Worm (Caenorhabditis elegans) whole organism, L3 larva: ENCODE results near the gene gldi-3.

Source experiments
- R02D3.7 ChIP-seq: fragments of 150-350 bp; optimal IDR thresholded peaks from 2 replicates; lab custom pipeline; 2014; ENCODE audit warnings: missing biosample characterization, missing genetic modification characterization
- ZK546.5 ChIP-seq: sonication (generic microtip); optimal IDR thresholded peaks from 2 replicates; lab custom pipeline; 2017; ENCODE audit warnings: missing biosample characterization, missing genetic modification characterization
- ama-1 ChIP-seq: fragments of 150-350 bp; optimal IDR thresholded peaks from 2 replicates; lab custom pipeline; 2018
- ceh-16 ChIP-seq: sonication (generic microtip); optimal IDR thresholded peaks from 2 replicates; lab custom pipeline; 2017; ENCODE audit warnings: missing biosample characterization, missing genetic modification characterization
- ceh-28 ChIP-seq: fragments of 150-350 bp; optimal IDR thresholded peaks from 2 replicates; lab custom pipeline; 2014; ENCODE audit warnings: missing biosample characterization, missing genetic modification reagents, missing genetic modification characterization
- egl-5 ChIP-seq: fragments of 150-350 bp; optimal IDR thresholded peaks from 2 replicates; lab custom pipeline; 2017; ENCODE audit warnings: missing biosample characterization, missing genetic modification reagents, missing genetic modification characterization, inconsistent platforms
- elt-1 ChIP-seq: fragments of 150-350 bp; optimal IDR thresholded peaks from 2 replicates; lab custom pipeline; 2014; ENCODE audit warnings: missing biosample characterization, missing genetic modification characterization
- elt-2 ChIP-seq: sonication (generic microtip); optimal IDR thresholded peaks from 2 replicates; lab custom pipeline; 2016; ENCODE audit warnings: missing genetic modification reagents, mild to moderate bottlenecking, missing genetic modification characterization, missing compliant biosample characterization
- elt-3 ChIP-seq, 3 experiments: fragments of 150-350 bp in 1 of 3; sonication (generic microtip) in 2 of 3; optimal IDR thresholded peaks; 2 replicates in 2 of 3; 4 replicates in 1 of 3; lab custom pipeline; 2014 to 2017; ENCODE audit warnings: missing biosample characterization in 3 of 3, missing genetic modification characterization in 3 of 3
- eor-1 ChIP-seq, 2 experiments: fragments of 150-350 bp; optimal IDR thresholded peaks; 2 replicates each; lab custom pipeline; 2014 to 2018; ENCODE audit warnings: missing biosample characterization in 2 of 2, missing genetic modification characterization in 2 of 2
- fkh-10 ChIP-seq: sonication (generic microtip); optimal IDR thresholded peaks from 2 replicates; lab custom pipeline; 2017; ENCODE audit warnings: missing biosample characterization, missing genetic modification reagents, missing genetic modification characterization
- fos-1 ChIP-seq: fragments of 150-350 bp; optimal IDR thresholded peaks from 2 replicates; lab custom pipeline; 2014; ENCODE audit warnings: missing biosample characterization, missing genetic modification characterization
- hmg-11 ChIP-seq: sonication (generic microtip); optimal IDR thresholded peaks from 2 replicates; lab custom pipeline; 2016; ENCODE audit warnings: missing genetic modification characterization, missing compliant biosample characterization
- jun-1 ChIP-seq: fragments of 150-350 bp; optimal IDR thresholded peaks from 2 replicates; lab custom pipeline; 2014; ENCODE audit warnings: missing biosample characterization, missing genetic modification reagents, missing genetic modification characterization
- lin-15B ChIP-seq: fragments of 150-350 bp; optimal IDR thresholded peaks from 2 replicates; lab custom pipeline; 2014; ENCODE audit warnings: missing biosample characterization, missing genetic modification characterization
- lin-39 ChIP-seq: fragments of 150-350 bp; optimal IDR thresholded peaks from 2 replicates; lab custom pipeline; 2018; ENCODE audit warnings: missing biosample characterization, missing genetic modification reagents, missing genetic modification characterization
- lsy-12 ChIP-seq: sonication (generic microtip); optimal IDR thresholded peaks from 2 replicates; lab custom pipeline; 2016; ENCODE audit warnings: mild to moderate bottlenecking, missing genetic modification characterization, missing compliant biosample characterization
- mdl-1 ChIP-seq: fragments of 150-350 bp; optimal IDR thresholded peaks from 2 replicates; lab custom pipeline; 2014; ENCODE audit warnings: missing biosample characterization, missing genetic modification characterization
- mml-1 ChIP-seq: fragments of 150-350 bp; sonication (generic microtip); optimal IDR thresholded peaks from 3 replicates; lab custom pipeline; 2014; ENCODE audit warnings: missing biosample characterization, missing genetic modification characterization
- nfya-1 ChIP-seq: sonication (generic microtip); optimal IDR thresholded peaks from 2 replicates; lab custom pipeline; 2017; ENCODE audit warnings: missing genetic modification characterization, mild to moderate bottlenecking, missing compliant biosample characterization, antibody characterized with exemption, moderate library complexity; ENCODE audit not compliant: insufficient read depth
- nhr-12 ChIP-seq: fragments of 150-350 bp; optimal IDR thresholded peaks from 2 replicates; lab custom pipeline; 2014; ENCODE audit warnings: missing biosample characterization, missing genetic modification characterization
- nhr-237 ChIP-seq: fragments of 150-350 bp; optimal IDR thresholded peaks from 2 replicates; lab custom pipeline; 2014; ENCODE audit warnings: missing biosample characterization, missing genetic modification characterization
- nhr-28 ChIP-seq: fragments of 150-350 bp; optimal IDR thresholded peaks from 2 replicates; lab custom pipeline; 2014; ENCODE audit warnings: missing biosample characterization, missing genetic modification characterization
- nhr-43 ChIP-seq: sonication (generic microtip); optimal IDR thresholded peaks from 2 replicates; lab custom pipeline; 2016; ENCODE audit warnings: mild to moderate bottlenecking, missing genetic modification characterization, missing compliant biosample characterization; ENCODE audit not compliant: poor library complexity, severe bottlenecking
- nhr-67 ChIP-seq: fragments of 150-350 bp; optimal IDR thresholded peaks from 2 replicates; lab custom pipeline; 2014; ENCODE audit warnings: missing biosample characterization, missing genetic modification characterization
- nhr-77 ChIP-seq: fragments of 150-350 bp; optimal IDR thresholded peaks from 2 replicates; lab custom pipeline; 2014; ENCODE audit warnings: missing biosample characterization, missing genetic modification characterization
- pha-4 ChIP-seq: fragments of 150-350 bp; optimal IDR thresholded peaks from 2 replicates; lab custom pipeline; 2014; ENCODE audit warnings: missing biosample characterization, missing genetic modification reagents, missing genetic modification characterization
- pqm-1 ChIP-seq: fragments of 150-350 bp; optimal IDR thresholded peaks from 2 replicates; lab custom pipeline; 2017; ENCODE audit warnings: missing biosample characterization, missing genetic modification characterization, inconsistent platforms
- sea-2 ChIP-seq: fragments of 150-350 bp; sonication (generic microtip); optimal IDR thresholded peaks from 4 replicates; lab custom pipeline; 2014; ENCODE audit warnings: missing biosample characterization, missing genetic modification reagents, missing genetic modification characterization
- skn-1 ChIP-seq: fragments of 150-350 bp; optimal IDR thresholded peaks from 2 replicates; lab custom pipeline; 2014; ENCODE audit warnings: missing biosample characterization, missing genetic modification characterization
- snpc-4 ChIP-seq: fragments of 150-350 bp; optimal IDR thresholded peaks from 2 replicates; lab custom pipeline; 2014; ENCODE audit warnings: missing biosample characterization, missing genetic modification characterization
- tbx-2 ChIP-seq: sonication (generic microtip); optimal IDR thresholded peaks from 2 replicates; lab custom pipeline; 2016; ENCODE audit warnings: mild to moderate bottlenecking, missing genetic modification characterization, missing compliant biosample characterization
- unc-39 ChIP-seq: sonication (generic microtip); optimal IDR thresholded peaks from 4 replicates; lab custom pipeline; 2017; ENCODE audit warnings: missing biosample characterization, missing genetic modification characterization
- unc-62 ChIP-seq: fragments of 150-350 bp; sonication (generic microtip); optimal IDR thresholded peaks from 4 replicates; lab custom pipeline; 2014; ENCODE audit warnings: missing biosample characterization, missing genetic modification reagents, missing genetic modification characterization
- zag-1 ChIP-seq: fragments of 150-350 bp; optimal IDR thresholded peaks from 2 replicates; lab custom pipeline; 2014; ENCODE audit warnings: missing biosample characterization, missing genetic modification characterization
- ztf-11 ChIP-seq: fragments of 150-350 bp; optimal IDR thresholded peaks from 2 replicates; lab custom pipeline; 2014; ENCODE audit warnings: missing biosample characterization, missing genetic modification characterization
- ztf-4 ChIP-seq: fragments of 150-350 bp; optimal IDR thresholded peaks from 2 replicates; lab custom pipeline; 2014; ENCODE audit warnings: missing biosample characterization, missing genetic modification characterization

The gldi-3 gene

DNA sequence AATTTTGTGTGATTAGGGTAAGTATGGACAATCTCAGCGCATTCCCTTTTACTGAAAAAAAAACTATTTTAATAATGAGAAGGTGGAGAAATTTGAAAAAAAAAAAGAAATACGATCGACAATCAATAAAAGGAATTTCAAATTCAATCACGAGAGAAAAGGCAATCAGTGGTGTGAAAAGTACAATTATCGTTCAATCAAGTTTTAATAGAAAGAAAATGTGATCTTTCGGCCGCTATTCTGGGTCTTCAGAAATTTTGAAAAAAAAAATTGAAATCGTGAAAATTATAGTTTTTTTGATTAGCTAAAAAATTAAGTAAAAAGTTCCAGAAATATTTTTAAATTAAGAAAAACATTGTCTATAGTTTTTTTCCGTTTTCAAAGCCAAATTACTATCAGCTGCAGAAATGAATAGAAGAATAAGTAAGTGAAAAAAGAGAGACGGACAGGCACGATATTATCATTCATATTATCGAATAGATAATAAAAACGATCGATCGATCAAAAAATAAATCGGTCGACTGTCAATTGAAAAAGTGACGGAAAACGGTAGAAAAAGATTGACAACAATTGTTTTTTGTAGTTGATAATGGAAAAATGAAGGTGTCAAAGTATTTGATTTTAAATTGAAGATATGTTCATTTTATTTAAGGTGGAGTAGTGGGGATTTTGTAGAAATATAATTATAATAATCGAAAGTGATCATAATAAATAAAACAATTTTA is at the start of gene gldi-3:
Gene gldi-3, minus strand, starts transcription at position 51 of the 725 bp plus-strand sequence.
- TF ChIP-seq nfya-1 (tag; lab: Kevin White, UChicago) (no peak), mdl-1 (tag; lab: Kevin White, UChicago) (no peak), eor-1 (tag; optimal IDR thresholded peaks at IDR 0.05; lab: Kevin White, UChicago) (no peak), tbx-2 (tag; lab: Kevin White, UChicago) (no peak), lin-39 (tag; lab: Kevin White, UChicago) (no peak), elt-2 (tag; lab: Kevin White, UChicago) (peak; percentile 61), unc-39 (no peak), mml-1 (tag; lab: Kevin White, UChicago) (no peak), nhr-43 (tag; lab: Kevin White, UChicago) (no peak), nhr-28 (no peak), ZK546.5 (tag; lab: Kevin White, UChicago) (no peak), pqm-1 (tag; lab: Kevin White, UChicago) (peak; percentile 7), sea-2 (GFP tag; lab: Kevin White, UChicago) (no peak), nhr-237 (no peak), zag-1 (no peak), lin-15B (tag; lab: Kevin White, UChicago) (no peak), ceh-28 (tag; lab: Kevin White, UChicago) (no peak), pha-4 (tag; lab: Kevin White, UChicago) (no peak)

DNA sequence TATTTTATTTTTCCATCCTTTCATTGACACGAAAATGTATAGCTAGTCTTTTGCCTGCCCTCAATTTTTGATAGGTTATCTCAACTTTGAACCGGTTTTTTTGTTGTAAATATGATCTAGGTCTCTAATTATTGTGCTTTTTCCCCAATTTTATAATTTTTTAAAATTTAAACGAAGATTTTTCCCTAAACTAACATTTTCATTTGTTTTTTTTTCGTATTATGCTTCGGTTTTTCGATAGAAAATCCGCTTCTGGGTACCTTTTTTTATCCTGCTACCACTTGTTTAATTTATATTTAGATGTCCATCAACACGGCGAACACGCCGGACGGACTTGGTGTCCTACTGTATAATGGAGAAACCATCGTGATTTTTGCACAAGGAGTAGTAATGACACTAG is 49.6 kb upstream of the gldi-3 start, which contains the start of gene wbp-2:
Gene wbp-2, plus strand, starts transcription at position 301 of the 400 bp plus-strand sequence.
- TF ChIP-seq elt-1 (tag; lab: Kevin White, UChicago) = no peak
- no peak for TF ChIP-seq zag-1
- TF ChIP-seq ceh-28 (tag; lab: Kevin White, UChicago) = no peak
- TF ChIP-seq nhr-12 = no peak
- no peak for TF ChIP-seq nhr-237
- TF ChIP-seq jun-1 = no peak
- no peak for TF ChIP-seq ceh-16
- TF ChIP-seq nhr-77 (tag; lab: Kevin White, UChicago) = no peak
- TF ChIP-seq elt-3 (tag; optimal IDR thresholded peaks at IDR 0.05; lab: Kevin White, UChicago) = no peak
- no peak for TF ChIP-seq pha-4 (tag; lab: Kevin White, UChicago)
- no peak for TF ChIP-seq tbx-2 (tag; lab: Kevin White, UChicago)
- TF ChIP-seq nhr-67 (tag; lab: Kevin White, UChicago) = no peak
- TF ChIP-seq lin-15B (tag; lab: Kevin White, UChicago) = no peak
- TF ChIP-seq hmg-11 (tag; lab: Kevin White, UChicago) = no peak
- TF ChIP-seq ztf-4 (tag; lab: Kevin White, UChicago) = no peak
- TF ChIP-seq skn-1 (tag; lab: Kevin White, UChicago) = no peak
- no peak for TF ChIP-seq R02D3.7 (tag; lab: Kevin White, UChicago)

DNA sequence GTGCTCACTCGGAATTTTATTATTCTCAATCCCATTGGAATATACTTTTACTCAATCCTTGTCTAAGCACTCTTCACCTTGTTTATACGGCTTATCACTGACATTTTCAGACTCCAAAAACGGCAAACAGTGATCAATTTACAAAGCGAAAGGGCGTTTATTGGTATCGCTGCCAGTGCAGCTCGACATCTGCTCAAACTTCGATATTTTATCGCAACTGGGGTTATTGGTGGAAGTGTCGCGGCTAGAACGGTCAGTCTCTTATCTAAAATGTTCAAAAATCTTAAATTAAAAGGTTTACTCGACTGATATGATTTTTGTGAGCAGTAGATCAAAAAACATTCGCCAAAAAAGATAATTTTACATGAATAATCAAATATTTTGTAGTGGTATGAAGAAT is 45.7 kb upstream of the gldi-3 start:
- no peak for TF ChIP-seq ama-1 (lab: Kevin White, UChicago)
- TF ChIP-seq zag-1 = no peak
- TF ChIP-seq unc-39 = no peak
- TF ChIP-seq ztf-11 (tag; lab: Kevin White, UChicago) = no peak
- TF ChIP-seq elt-3 (tag; optimal IDR thresholded peaks at IDR 0.05; lab: Kevin White, UChicago) = no peak
- no peak for TF ChIP-seq nhr-237
- TF ChIP-seq mdl-1 (tag; lab: Kevin White, UChicago) = no peak
- TF ChIP-seq snpc-4 = no peak
- no peak for TF ChIP-seq nhr-28
- no peak for TF ChIP-seq lsy-12
- TF ChIP-seq elt-2 (tag; lab: Kevin White, UChicago) = peak; percentile 81
- peak; percentile 25 for TF ChIP-seq jun-1
- TF ChIP-seq pqm-1 (tag; lab: Kevin White, UChicago) = peak; percentile 76
- TF ChIP-seq lin-15B (tag; lab: Kevin White, UChicago) = no peak

DNA sequence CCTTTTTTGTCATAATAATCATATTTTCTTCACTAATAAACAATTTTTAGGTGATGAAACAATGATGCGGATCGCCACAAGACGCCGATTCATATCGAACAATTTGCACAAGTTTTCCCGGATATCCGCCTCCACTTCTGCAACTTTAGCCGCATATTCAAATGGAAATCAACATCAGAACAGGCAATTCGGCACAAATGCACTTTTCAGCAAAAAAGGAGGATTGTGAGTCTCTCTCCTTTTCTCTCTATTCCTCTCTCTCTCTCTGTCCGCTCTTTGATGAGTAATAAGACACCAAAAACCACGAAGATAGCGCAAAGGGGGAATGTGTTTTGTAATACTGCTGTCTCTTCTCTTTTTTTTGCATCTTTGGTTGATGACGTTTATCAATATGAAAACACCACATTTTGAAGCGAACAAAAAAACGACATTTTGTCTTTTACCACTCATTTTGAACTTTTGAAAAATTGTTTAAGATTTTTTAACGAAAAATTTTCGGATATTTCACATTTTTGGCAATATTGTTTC is 45.0 kb upstream of the gldi-3 start, which contains the start of gene eat-3:
Gene eat-3, plus strand, starts transcription at position 51 of the 528 bp plus-strand sequence.
- TF ChIP-seq unc-62 (peak; percentile 36), pha-4 (tag; lab: Kevin White, UChicago) (peak; percentile 20), fos-1 (tag; lab: Kevin White, UChicago) (no peak), nfya-1 (tag; lab: Kevin White, UChicago) (peak; percentile 49), fkh-10 (no peak), egl-5 (tag; lab: Kevin White, UChicago) (peak; percentile 29), hmg-11 (tag; lab: Kevin White, UChicago) (peak; percentile 16), lin-39 (tag; lab: Kevin White, UChicago) (peak; percentile 29)
